Fruit fly (Drosophila melanogaster) whole organism, prepupa: Measurements from ENCODE around the gene PGRP-LA.

ENCODE experiments used
- Blimp-1 ChIP-seq: fragments of 200-800 bp; sonication (Bioruptor generic); optimal IDR thresholded peaks from 3 replicates; lab custom pipeline; 2017; ENCODE audit warnings: missing biosample characterization, missing genetic modification characterization, mild to moderate bottlenecking, moderate library complexity, missing genetic modification reagents
- CG10669 ChIP-seq: fragments of 200-800 bp; sonication (Bioruptor generic); optimal IDR thresholded peaks from 3 replicates; lab custom pipeline; 2018; ENCODE audit warnings: missing biosample characterization, mild to moderate bottlenecking, missing genetic modification characterization, moderate library complexity
- CG11762 ChIP-seq: fragments of 200-800 bp; sonication (Bioruptor generic); optimal IDR thresholded peaks from 3 replicates; lab custom pipeline; 2016; ENCODE audit warnings: missing biosample characterization, missing genetic modification characterization; ENCODE audit not compliant: insufficient read depth
- CG6163 ChIP-seq: fragments of 200-800 bp; sonication (Bioruptor generic); IDR thresholded peaks from 3 replicates; pipeline ENCODE4 v1.3.6; 2022; ENCODE audit warnings: missing biosample characterization, missing genetic modification characterization
- CG7368 ChIP-seq: fragments of 200-800 bp; sonication (Bioruptor generic); optimal IDR thresholded peaks from 3 replicates; lab custom pipeline; 2016; ENCODE audit warnings: missing biosample characterization, missing genetic modification characterization
- CG8119 ChIP-seq: fragments of 200-800 bp; sonication (Bioruptor generic); IDR thresholded peaks from 3 replicates; pipeline ENCODE4 v1.3.6; 2022; ENCODE audit warnings: missing biosample characterization, missing genetic modification characterization
- Gug ChIP-seq: fragments of 200-800 bp; sonication (Bioruptor generic); IDR thresholded peaks from 2 replicates; pipeline ENCODE4 v1.3.6; 2022; ENCODE audit warnings: missing biosample characterization, missing genetic modification characterization
- achi ChIP-seq: fragments of 200-800 bp; sonication (Bioruptor generic); optimal IDR thresholded peaks from 3 replicates; lab custom pipeline; 2016; ENCODE audit warnings: missing biosample characterization, missing genetic modification characterization
- fd59A ChIP-seq: fragments of 200-800 bp; sonication (Bioruptor generic); optimal IDR thresholded peaks from 2 replicates; lab custom pipeline; 2017; ENCODE audit warnings: missing biosample characterization, mild to moderate bottlenecking, missing genetic modification characterization, missing genetic modification reagents
- ss ChIP-seq, 2 experiments: fragments of 200-800 bp; sonication (Bioruptor generic); optimal IDR thresholded peaks; 2 replicates in 1 of 2; 3 replicates in 1 of 2; lab custom pipeline; 2017 to 2018; ENCODE audit warnings: mild to moderate bottlenecking in 2 of 2, missing biosample characterization in 2 of 2, missing genetic modification characterization in 2 of 2, moderate library complexity in 1 of 2
- topi ChIP-seq: fragments of 200-800 bp; sonication (Bioruptor generic); optimal IDR thresholded peaks from 3 replicates; lab custom pipeline; 2016; ENCODE audit warnings: missing biosample characterization, missing genetic modification characterization

- TF ChIP-seq CG8119 (GFP tag; lab: Robert Waterston, UW) (no peak), fd59A (GFP tag; lab: Kevin White, UChicago) (no peak), ss (GFP tag; optimal IDR thresholded peaks at IDR 0.05; lab: Kevin White, UChicago) (no peak), topi (GFP tag; lab: Kevin White, UChicago) (no peak), Gug (GFP tag; lab: Robert Waterston, UW) (no peak), achi (no peak), CG7368 (GFP tag; lab: Kevin White, UChicago) (no peak), CG10669 (no peak), Blimp-1 (GFP tag; lab: Kevin White, UChicago) (no peak), CG6163 (no peak), CG11762 (GFP tag; lab: Kevin White, UChicago) (no peak)
Observed at dm6 chr3L:9356138-9356753, 22.1 kb downstream of the PGRP-LA start.
